Worm (Caenorhabditis elegans) whole organism, mixed stage, embryonic: ENCODE measurements around the gene cosa-1.
"Not testable (repeated sequence)": the region's sequence is repeated elsewhere in the genome, so short reads cannot be mapped to it uniquely, and the experiment has no call there.

Experiments used
- M03D4.4 ChIP-seq: sonication (generic microtip); optimal IDR thresholded peaks from 2 replicates; lab custom pipeline; 2017; ENCODE audit warnings: mild to moderate bottlenecking, missing genetic modification characterization, missing compliant biosample characterization
- bed-3 ChIP-seq: fragments of 200-800 bp; sonication (Bioruptor generic); optimal IDR thresholded peaks from 3 replicates; lab custom pipeline; 2018; ENCODE audit warnings: mild to moderate bottlenecking, missing genetic modification characterization, moderate library complexity, missing compliant biosample characterization
- blmp-1 ChIP-seq: fragments of 150-350 bp; optimal IDR thresholded peaks from 2 replicates; lab custom pipeline; 2014; ENCODE audit warnings: missing biosample characterization, missing genetic modification characterization
- ceh-39 ChIP-seq: fragments of 150-350 bp; optimal IDR thresholded peaks from 2 replicates; lab custom pipeline; 2014; ENCODE audit warnings: missing biosample characterization, missing genetic modification characterization
- ceh-43 ChIP-seq: fragments of 200-800 bp; sonication (Bioruptor generic); optimal IDR thresholded peaks from 2 replicates; lab custom pipeline; 2018; ENCODE audit warnings: mild to moderate bottlenecking, missing genetic modification characterization, moderate library complexity, missing compliant biosample characterization
- ceh-83 ChIP-seq: fragments of 200-800 bp; sonication (Bioruptor generic); optimal IDR thresholded peaks from 2 replicates; lab custom pipeline; 2018; ENCODE audit warnings: mild to moderate bottlenecking, missing genetic modification characterization, missing compliant biosample characterization
- ces-1 ChIP-seq: fragments of 150-350 bp; optimal IDR thresholded peaks from 2 replicates; lab custom pipeline; 2014; ENCODE audit warnings: missing biosample characterization, missing genetic modification reagents, missing genetic modification characterization
- cnd-1 ChIP-seq: fragments of 200-800 bp; sonication (Bioruptor generic); optimal IDR thresholded peaks from 2 replicates; lab custom pipeline; 2018; ENCODE audit warnings: mild to moderate bottlenecking, missing genetic modification characterization, missing compliant biosample characterization
- drap-1 ChIP-seq: fragments of 200-800 bp; sonication (Bioruptor generic); optimal IDR thresholded peaks from 3 replicates; lab custom pipeline; 2018; ENCODE audit warnings: mild to moderate bottlenecking, missing genetic modification characterization, missing compliant biosample characterization
- elt-1 ChIP-seq: sonication (generic microtip); optimal IDR thresholded peaks from 2 replicates; lab custom pipeline; 2017; ENCODE audit warnings: missing genetic modification characterization, mild to moderate bottlenecking, missing compliant biosample characterization, antibody characterized with exemption, moderate library complexity, borderline replicate concordance; ENCODE audit not compliant: insufficient read depth
- elt-3 ChIP-seq: fragments of 150-350 bp; optimal IDR thresholded peaks from 2 replicates; lab custom pipeline; 2014; ENCODE audit warnings: missing biosample characterization, missing genetic modification characterization
- ham-2 ChIP-seq: fragments of 200-800 bp; sonication (Bioruptor generic); optimal IDR thresholded peaks from 2 replicates; lab custom pipeline; 2018; ENCODE audit warnings: mild to moderate bottlenecking, missing genetic modification characterization, missing compliant biosample characterization
- hlh-1 ChIP-seq: fragments of 150-350 bp; optimal IDR thresholded peaks from 2 replicates; lab custom pipeline; 2014; ENCODE audit warnings: missing biosample characterization, missing genetic modification reagents, missing genetic modification characterization
- lin-13 ChIP-seq: fragments of 150-350 bp; optimal IDR thresholded peaks from 2 replicates; lab custom pipeline; 2014; ENCODE audit warnings: missing biosample characterization, missing genetic modification characterization
- lsy-2 ChIP-seq: fragments of 150-350 bp; optimal IDR thresholded peaks from 2 replicates; lab custom pipeline; 2014; ENCODE audit warnings: missing biosample characterization, missing genetic modification characterization
- mab-5 ChIP-seq: fragments of 150-350 bp; optimal IDR thresholded peaks from 2 replicates; lab custom pipeline; 2014; ENCODE audit warnings: missing biosample characterization, missing genetic modification characterization
- mep-1 ChIP-seq: fragments of 150-350 bp; optimal IDR thresholded peaks from 2 replicates; lab custom pipeline; 2017; ENCODE audit warnings: missing biosample characterization, missing genetic modification reagents, missing genetic modification characterization, inconsistent platforms
- mls-2 ChIP-seq: sonication (generic microtip); optimal IDR thresholded peaks from 2 replicates; lab custom pipeline; 2016; ENCODE audit warnings: mild to moderate bottlenecking, missing genetic modification characterization, moderate library complexity, missing compliant biosample characterization
- nhr-12 ChIP-seq: fragments of 150-350 bp; optimal IDR thresholded peaks from 2 replicates; lab custom pipeline; 2014; ENCODE audit warnings: missing biosample characterization, missing genetic modification characterization
- nhr-2 ChIP-seq: fragments of 150-350 bp; optimal IDR thresholded peaks from 2 replicates; lab custom pipeline; 2014; ENCODE audit warnings: missing biosample characterization, missing genetic modification characterization
- nhr-237 ChIP-seq: fragments of 150-350 bp; optimal IDR thresholded peaks from 2 replicates; lab custom pipeline; 2014; ENCODE audit warnings: missing biosample characterization, missing genetic modification characterization
- nhr-76 ChIP-seq: sonication (generic microtip); optimal IDR thresholded peaks from 2 replicates; lab custom pipeline; 2017; ENCODE audit warnings: missing biosample characterization, missing genetic modification characterization
- pha-4 ChIP-seq: fragments of 150-350 bp; optimal IDR thresholded peaks from 2 replicates; lab custom pipeline; 2018; ENCODE audit warnings: missing biosample characterization, missing genetic modification reagents, missing genetic modification characterization
- sem-2 ChIP-seq: fragments of 200-800 bp; sonication (Bioruptor generic); optimal IDR thresholded peaks from 2 replicates; lab custom pipeline; 2018; ENCODE audit warnings: mild to moderate bottlenecking, missing genetic modification characterization, missing compliant biosample characterization
- snpc-4 ChIP-seq: fragments of 150-350 bp; optimal IDR thresholded peaks from 2 replicates; lab custom pipeline; 2014; ENCODE audit warnings: missing biosample characterization, missing genetic modification characterization
- sptf-1 ChIP-seq: sonication (generic microtip); optimal IDR thresholded peaks from 2 replicates; lab custom pipeline; 2017; ENCODE audit warnings: mild to moderate bottlenecking, missing genetic modification characterization, moderate library complexity, missing compliant biosample characterization
- tbx-8 ChIP-seq: fragments of 200-800 bp; sonication (Bioruptor generic); optimal IDR thresholded peaks from 2 replicates; lab custom pipeline; 2018; ENCODE audit warnings: mild to moderate bottlenecking, missing genetic modification characterization, moderate library complexity, missing compliant biosample characterization
- unc-120 ChIP-seq: sonication (generic microtip); optimal IDR thresholded peaks from 2 replicates; lab custom pipeline; 2017; ENCODE audit warnings: missing genetic modification characterization, missing compliant biosample characterization; ENCODE audit not compliant: poor library complexity, severe bottlenecking
- unc-39 ChIP-seq: fragments of 150-350 bp; optimal IDR thresholded peaks from 2 replicates; lab custom pipeline; 2014; ENCODE audit warnings: missing biosample characterization, missing genetic modification characterization
- unc-62 ChIP-seq: fragments of 150-350 bp; optimal IDR thresholded peaks from 2 replicates; lab custom pipeline; 2014; ENCODE audit warnings: missing biosample characterization, missing genetic modification reagents, missing genetic modification characterization
- zip-8 ChIP-seq: fragments of 150-350 bp; optimal IDR thresholded peaks from 2 replicates; lab custom pipeline; 2014; ENCODE audit warnings: missing biosample characterization, missing genetic modification characterization
- ztf-11 ChIP-seq: fragments of 150-350 bp; optimal IDR thresholded peaks from 2 replicates; lab custom pipeline; 2014; ENCODE audit warnings: missing biosample characterization, missing genetic modification characterization

cosa-1 gene

DNA sequence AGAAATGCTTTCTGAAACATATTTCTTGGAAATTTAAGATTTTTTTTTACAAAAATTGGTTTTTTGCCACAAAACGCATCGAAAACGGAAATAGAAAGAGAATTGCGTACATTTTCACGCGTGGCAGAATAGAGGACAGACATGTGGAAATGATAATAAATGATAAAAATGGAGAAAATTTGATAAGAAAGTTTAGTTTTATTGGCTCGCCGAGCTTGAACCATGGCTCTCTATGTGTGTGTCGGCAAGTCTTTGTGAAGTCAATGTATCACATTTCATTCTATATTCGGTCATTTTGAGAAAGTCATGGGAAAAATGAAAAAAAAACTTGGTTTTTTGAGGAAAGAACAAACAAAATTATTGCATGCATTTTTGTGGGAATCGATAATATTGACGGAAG is 38.5 kb upstream of the cosa-1 start:
- TF ChIP-seq pha-4 (tag; lab: Kevin White, UChicago) (no peak), lin-13 (no peak), tbx-8 (no peak), nhr-12 (tag; lab: Kevin White, UChicago) (no peak), unc-62 (GFP tag; lab: Kevin White, UChicago) (no peak)

- TF ChIP-seq nhr-237 (tag; lab: Kevin White, UChicago) (no peak), ceh-43 (no peak), mls-2 (tag; lab: Kevin White, UChicago) (no peak), tbx-8 (no peak), ceh-83 (GFP tag; lab: Kevin White, UChicago) (no peak), M03D4.4 (tag; lab: Kevin White, UChicago) (no peak), mep-1 (tag; lab: Kevin White, UChicago) (peak; percentile 45), unc-62 (GFP tag; lab: Kevin White, UChicago) (no peak), hlh-1 (tag; lab: Kevin White, UChicago) (no peak), cnd-1 (tag; lab: Kevin White, UChicago) (no peak), mab-5 (tag; lab: Kevin White, UChicago) (no peak), blmp-1 (no peak), unc-120 (tag; lab: Kevin White, UChicago) (no peak), zip-8 (tag; lab: Kevin White, UChicago) (no peak), pha-4 (tag; lab: Kevin White, UChicago) (peak; percentile 13), ces-1 (GFP tag; lab: Kevin White, UChicago) (peak; percentile 38), ham-2 (no peak), snpc-4 (tag; lab: Kevin White, UChicago) (no peak), sem-2 (GFP tag; lab: Kevin White, UChicago) (no peak), ceh-39 (tag; lab: Kevin White, UChicago) (no peak), unc-39 (tag; lab: Kevin White, UChicago) (no peak), lsy-2 (tag; lab: Kevin White, UChicago) (no peak), nhr-76 (no peak), ztf-11 (tag; lab: Kevin White, UChicago) (no peak), nhr-2 (tag; lab: Kevin White, UChicago) (no peak), elt-3 (tag; lab: Kevin White, UChicago) (no peak), nhr-12 (tag; lab: Kevin White, UChicago) (no peak), elt-1 (tag; lab: Kevin White, UChicago) (no peak), drap-1 (GFP tag; lab: Kevin White, UChicago) (no peak), lin-13 (peak; percentile 12), sptf-1 (tag; lab: Kevin White, UChicago) (no peak)
Measured at ce11 chrIII:2698740-2699139, 27.2 kb upstream of the cosa-1 start, which contains the start of gene slc-30A9. slc-30A9 (minus strand) TSS chrIII:2698817.

DNA sequence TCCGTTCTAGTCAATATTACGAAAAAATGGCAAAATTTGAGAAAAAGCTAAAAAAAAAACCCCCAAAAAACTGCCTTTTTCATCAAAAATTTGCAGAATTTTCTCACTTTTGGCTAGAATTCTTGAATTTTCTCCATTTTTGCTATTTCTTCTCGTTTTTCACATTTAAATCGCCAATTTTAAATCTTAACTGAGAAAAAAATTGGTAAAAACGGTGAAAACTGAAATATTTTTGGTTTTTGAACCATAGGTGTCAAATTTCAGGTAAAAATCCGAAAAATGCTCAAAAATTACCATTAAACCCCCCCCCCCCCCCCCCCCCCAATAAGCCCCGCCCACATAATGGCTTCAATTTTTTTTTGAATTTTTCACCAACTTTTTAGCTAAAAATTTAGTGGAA is 26.6 kb upstream of the cosa-1 start, which contains the start of gene cox-6B:
TSS of gene cox-6B (plus strand) at position 301 of the 400 bp plus-strand sequence.
- TF ChIP-seq ztf-11, pha-4, unc-120 (tag; lab: Kevin White, UChicago): not testable (repeated sequence)

- TF ChIP-seq nhr-2 (tag; lab: Kevin White, UChicago) (no peak), hlh-1 (tag; lab: Kevin White, UChicago) (peak; percentile 78)
- TF ChIP-seq, all 35 proteins: peak for 1
Measured at ce11 chrIII:2700637-2701036, 25.3 kb upstream of the cosa-1 start, which contains the start of gene set-27. set-27 (plus strand) TSS chrIII:2700937.

DNA sequence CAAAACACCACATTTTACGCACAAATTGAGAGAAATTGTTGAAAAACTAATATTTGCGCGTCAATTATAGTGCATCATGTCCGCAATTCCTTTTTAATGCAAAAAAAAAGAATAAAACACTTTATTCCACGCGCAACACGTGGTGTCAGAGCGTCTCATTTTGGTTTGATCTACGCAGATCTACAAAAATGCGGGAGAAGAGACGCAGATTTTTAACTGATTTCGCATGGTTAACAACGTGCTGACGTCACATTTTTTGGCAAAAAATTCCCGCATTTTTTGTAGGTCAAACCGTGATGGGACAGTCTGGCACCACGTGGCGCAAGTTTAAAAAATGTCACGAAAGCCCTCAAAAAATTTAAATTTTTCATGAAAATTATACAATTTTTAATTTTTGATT is 15.7 kb upstream of the cosa-1 start:
- TF ChIP-seq ceh-83 (GFP tag; lab: Kevin White, UChicago), result no peak
- no peak for TF ChIP-seq bed-3 (GFP tag; lab: Kevin White, UChicago)
- TF ChIP-seq nhr-2 (tag; lab: Kevin White, UChicago), result no peak
- no peak for TF ChIP-seq mab-5 (tag; lab: Kevin White, UChicago)
- no peak for TF ChIP-seq lsy-2 (tag; lab: Kevin White, UChicago)
- TF ChIP-seq mls-2 (tag; lab: Kevin White, UChicago), result no peak
- TF ChIP-seq drap-1 (GFP tag; lab: Kevin White, UChicago), result no peak
- no peak for TF ChIP-seq mep-1 (tag; lab: Kevin White, UChicago)
- TF ChIP-seq ceh-39 (tag; lab: Kevin White, UChicago), result no peak
- TF ChIP-seq ham-2, result no peak
- no peak for TF ChIP-seq ztf-11 (tag; lab: Kevin White, UChicago)
- no peak for TF ChIP-seq nhr-12 (tag; lab: Kevin White, UChicago)
- no peak for TF ChIP-seq nhr-76
- TF ChIP-seq unc-62 (GFP tag; lab: Kevin White, UChicago), result no peak
